Worm (Caenorhabditis elegans) whole organism, L2 larva: ENCODE results near the gene F13A2.5.

ENCODE experiments used
- C34F6.9 ChIP-seq: fragments of 150-350 bp; optimal IDR thresholded peaks from 2 replicates; lab custom pipeline; 2014; ENCODE audit warnings: missing biosample characterization, missing genetic modification characterization
- F13H6.1 ChIP-seq: sonication (generic microtip); optimal IDR thresholded peaks from 2 replicates; lab custom pipeline; 2016; ENCODE audit warnings: missing genetic modification characterization, missing compliant biosample characterization
- R02D3.7 ChIP-seq: fragments of 150-350 bp; optimal IDR thresholded peaks from 2 replicates; lab custom pipeline; 2014; ENCODE audit warnings: missing biosample characterization, missing genetic modification characterization
- Y55F3AM.14 ChIP-seq: fragments of 200-800 bp; sonication (Bioruptor generic); optimal IDR thresholded peaks from 2 replicates; lab custom pipeline; 2018; ENCODE audit warnings: mild to moderate bottlenecking, missing genetic modification characterization, missing compliant biosample characterization
- ZK546.5 ChIP-seq: sonication (generic microtip); optimal IDR thresholded peaks from 2 replicates; lab custom pipeline; 2017; ENCODE audit warnings: missing biosample characterization, missing genetic modification characterization
- aly-2 ChIP-seq: fragments of 150-350 bp; optimal IDR thresholded peaks from 2 replicates; lab custom pipeline; 2014; ENCODE audit warnings: missing biosample characterization, missing genetic modification characterization
- ama-1 ChIP-seq: fragments of 150-350 bp; optimal IDR thresholded peaks from 2 replicates; lab custom pipeline; 2018; ENCODE audit warnings: inconsistent platforms
- blmp-1 ChIP-seq: sonication (generic microtip); optimal IDR thresholded peaks from 2 replicates; lab custom pipeline; 2017; ENCODE audit warnings: missing genetic modification characterization, mild to moderate bottlenecking, missing compliant biosample characterization, antibody characterized with exemption, moderate library complexity; ENCODE audit not compliant: insufficient read depth
- ceh-16 ChIP-seq: fragments of 150-350 bp; optimal IDR thresholded peaks from 2 replicates; lab custom pipeline; 2014; ENCODE audit warnings: missing biosample characterization, missing genetic modification characterization
- crh-2 ChIP-seq: sonication (generic microtip); optimal IDR thresholded peaks from 2 replicates; lab custom pipeline; 2017; ENCODE audit warnings: missing biosample characterization, missing genetic modification characterization
- dmd-4 ChIP-seq: sonication (generic microtip); optimal IDR thresholded peaks from 2 replicates; lab custom pipeline; 2017; ENCODE audit warnings: missing biosample characterization, missing genetic modification characterization
- egl-27 ChIP-seq: sonication (generic microtip); optimal IDR thresholded peaks from 3 replicates; lab custom pipeline; 2017; ENCODE audit warnings: missing biosample characterization, missing genetic modification reagents, missing genetic modification characterization
- elt-3 ChIP-seq: sonication (generic microtip); optimal IDR thresholded peaks from 2 replicates; lab custom pipeline; 2017; ENCODE audit warnings: missing biosample characterization, missing genetic modification characterization
- gmeb-1 ChIP-seq: fragments of 150-350 bp; optimal IDR thresholded peaks from 2 replicates; lab custom pipeline; 2014; ENCODE audit warnings: missing biosample characterization, missing genetic modification characterization
- lin-13 ChIP-seq: fragments of 150-350 bp; optimal IDR thresholded peaks from 2 replicates; lab custom pipeline; 2014; ENCODE audit warnings: missing biosample characterization, missing genetic modification reagents, missing genetic modification characterization
- lin-39 ChIP-seq: fragments of 150-350 bp; optimal IDR thresholded peaks from 2 replicates; lab custom pipeline; 2014; ENCODE audit warnings: missing biosample characterization, missing genetic modification reagents, missing genetic modification characterization
- lsy-2 ChIP-seq, 2 experiments: fragments of 150-350 bp in 1 of 2; sonication (generic microtip) in 1 of 2; optimal IDR thresholded peaks; 2 replicates each; lab custom pipeline; 2014 to 2017; ENCODE audit warnings: missing biosample characterization in 2 of 2, missing genetic modification characterization in 2 of 2
- mab-5 ChIP-seq: fragments of 150-350 bp; optimal IDR thresholded peaks from 2 replicates; lab custom pipeline; 2014; ENCODE audit warnings: missing biosample characterization, missing genetic modification characterization
- mbf-1 ChIP-seq: sonication (generic microtip); optimal IDR thresholded peaks from 2 replicates; lab custom pipeline; 2017; ENCODE audit warnings: missing biosample characterization, missing genetic modification characterization
- nhr-11 ChIP-seq: fragments of 150-350 bp; optimal IDR thresholded peaks from 2 replicates; lab custom pipeline; 2014; ENCODE audit warnings: missing biosample characterization, missing genetic modification characterization
- nhr-21 ChIP-seq: fragments of 150-350 bp; optimal IDR thresholded peaks from 2 replicates; lab custom pipeline; 2014; ENCODE audit warnings: missing biosample characterization, missing genetic modification characterization
- nhr-237 ChIP-seq: fragments of 150-350 bp; optimal IDR thresholded peaks from 2 replicates; lab custom pipeline; 2014; ENCODE audit warnings: missing biosample characterization, missing genetic modification characterization
- nhr-25 ChIP-seq: fragments of 150-350 bp; sonication (generic microtip); optimal IDR thresholded peaks from 3 replicates; lab custom pipeline; 2014; ENCODE audit warnings: missing biosample characterization, missing genetic modification characterization
- nhr-6 ChIP-seq: fragments of 150-350 bp; optimal IDR thresholded peaks from 2 replicates; lab custom pipeline; 2014; ENCODE audit warnings: missing biosample characterization, missing genetic modification characterization
- nhr-77 ChIP-seq: fragments of 150-350 bp; optimal IDR thresholded peaks from 2 replicates; lab custom pipeline; 2014; ENCODE audit warnings: missing biosample characterization, missing genetic modification characterization
- peb-1 ChIP-seq: fragments of 150-350 bp; optimal IDR thresholded peaks from 2 replicates; lab custom pipeline; 2014; ENCODE audit warnings: missing biosample characterization, missing genetic modification characterization
- sem-4 ChIP-seq: fragments of 150-350 bp; optimal IDR thresholded peaks from 2 replicates; lab custom pipeline; 2014; ENCODE audit warnings: missing biosample characterization, missing genetic modification reagents, missing genetic modification characterization
- skn-1 ChIP-seq: sonication (generic microtip); optimal IDR thresholded peaks from 2 replicates; lab custom pipeline; 2017; ENCODE audit warnings: missing biosample characterization, missing genetic modification characterization
- sma-3 ChIP-seq: sonication (generic microtip); optimal IDR thresholded peaks from 2 replicates; lab custom pipeline; 2016; ENCODE audit warnings: missing genetic modification reagents, missing genetic modification characterization, missing compliant biosample characterization
- sma-9 ChIP-seq, 2 experiments: fragments of 150-350 bp in 1 of 2; sonication (generic microtip) in 1 of 2; optimal IDR thresholded peaks; 2 replicates each; lab custom pipeline; 2014 to 2016; ENCODE audit warnings: missing genetic modification characterization in 2 of 2, mild to moderate bottlenecking in 1 of 2, missing biosample characterization in 1 of 2, missing compliant biosample characterization in 1 of 2, missing genetic modification reagents in 1 of 2, moderate library complexity in 1 of 2
- snpc-4 ChIP-seq: fragments of 150-350 bp; optimal IDR thresholded peaks from 2 replicates; lab custom pipeline; 2014; ENCODE audit warnings: missing biosample characterization, missing genetic modification characterization
- unc-39 ChIP-seq: fragments of 150-350 bp; optimal IDR thresholded peaks from 2 replicates; lab custom pipeline; 2014; ENCODE audit warnings: missing biosample characterization, missing genetic modification characterization
- unc-55 ChIP-seq: fragments of 150-350 bp; sonication (generic microtip); optimal IDR thresholded peaks from 3 replicates; lab custom pipeline; 2014; ENCODE audit warnings: missing biosample characterization, missing genetic modification reagents, missing genetic modification characterization
- unc-62 ChIP-seq: fragments of 150-350 bp; optimal IDR thresholded peaks from 2 replicates; lab custom pipeline; 2014; ENCODE audit warnings: missing biosample characterization, missing genetic modification reagents, missing genetic modification characterization
- zag-1 ChIP-seq: fragments of 150-350 bp; optimal IDR thresholded peaks from 2 replicates; lab custom pipeline; 2014; ENCODE audit warnings: missing biosample characterization, missing genetic modification characterization
- ztf-1 ChIP-seq: fragments of 200-800 bp; sonication (Bioruptor generic); conservative IDR thresholded peaks from 2 replicates; pipeline ENCODE4 v1.3.6; 2022; ENCODE audit warnings: missing genetic modification characterization, missing compliant biosample characterization
- ztf-11 ChIP-seq: sonication (generic microtip); optimal IDR thresholded peaks from 2 replicates; lab custom pipeline; 2017; ENCODE audit warnings: missing biosample characterization, missing genetic modification characterization
- ztf-4 ChIP-seq: fragments of 150-350 bp; optimal IDR thresholded peaks from 2 replicates; lab custom pipeline; 2014; ENCODE audit warnings: missing biosample characterization, missing genetic modification characterization

The F13A2.5 gene

ce11 chrV:4418116-4418515 lies 16.4 kb upstream of the F13A2.5 start, which contains the start of gene Y47D7A.6:
Gene Y47D7A.6, minus strand, starts transcription at chrV:4418216.
- no peak for TF ChIP-seq sem-4 (tag; lab: Kevin White, UChicago)
- TF ChIP-seq unc-39: no peak
- TF ChIP-seq Y55F3AM.14 (GFP tag; lab: Kevin White, UChicago): no peak
- TF ChIP-seq sma-9 (GFP tag; optimal IDR thresholded peaks at IDR 0.05; lab: Kevin White, UChicago): no peak
- no peak for TF ChIP-seq sma-9 (tag; optimal IDR thresholded peaks at IDR 0.05; lab: Kevin White, UChicago)
- no peak for TF ChIP-seq ama-1
- TF ChIP-seq nhr-21: no peak
- no peak for TF ChIP-seq nhr-77 (tag; lab: Kevin White, UChicago)
- no peak for TF ChIP-seq ztf-4 (tag; lab: Kevin White, UChicago)
- no peak for TF ChIP-seq crh-2 (tag; lab: Kevin White, UChicago)
- no peak for TF ChIP-seq nhr-6 (tag; lab: Kevin White, UChicago)

ce11 chrV:4416710-4417109 lies 14.9 kb upstream of the F13A2.5 start, which contains the start of gene Y47D7A.18:
Gene Y47D7A.18, minus strand, starts transcription at chrV:4416810.
- TF ChIP-seq ztf-11 (tag; lab: Kevin White, UChicago) (no peak), ztf-1 (no peak), nhr-6 (tag; lab: Kevin White, UChicago) (no peak), lin-13 (no peak), Y55F3AM.14 (GFP tag; lab: Kevin White, UChicago) (no peak), gmeb-1 (tag; lab: Kevin White, UChicago) (no peak), C34F6.9 (tag; lab: Kevin White, UChicago) (no peak), nhr-77 (tag; lab: Kevin White, UChicago) (no peak), snpc-4 (tag; lab: Kevin White, UChicago) (no peak), sma-9 (GFP tag; optimal IDR thresholded peaks at IDR 0.05; lab: Kevin White, UChicago) (no peak), sma-9 (tag; optimal IDR thresholded peaks at IDR 0.05; lab: Kevin White, UChicago) (no peak), nhr-25 (tag; lab: Kevin White, UChicago) (no peak), unc-55 (GFP tag; lab: Kevin White, UChicago) (no peak), ztf-4 (tag; lab: Kevin White, UChicago) (no peak), aly-2 (tag; lab: Kevin White, UChicago) (no peak), skn-1 (tag; lab: Kevin White, UChicago) (no peak), mbf-1 (no peak), crh-2 (tag; lab: Kevin White, UChicago) (no peak), zag-1 (tag; lab: Kevin White, UChicago) (no peak), ama-1 (no peak), nhr-21 (no peak)

ce11 chrV:4414613-4415071 lies 12.9 kb upstream of the F13A2.5 start, which contains the start of gene grl-5:
Gene grl-5, minus strand, starts transcription at chrV:4414663.
- TF ChIP-seq lin-13 (no peak), ZK546.5 (tag; lab: Kevin White, UChicago) (no peak), ceh-16 (tag; lab: Kevin White, UChicago) (no peak), nhr-237 (tag; lab: Kevin White, UChicago) (no peak), unc-55 (GFP tag; lab: Kevin White, UChicago) (no peak), C34F6.9 (tag; lab: Kevin White, UChicago) (no peak), nhr-11 (no peak), lsy-2 (tag; optimal IDR thresholded peaks at IDR 0.05; lab: Kevin White, UChicago) (no peak), snpc-4 (tag; lab: Kevin White, UChicago) (no peak), unc-62 (GFP tag; lab: Kevin White, UChicago) (no peak), F13H6.1 (tag; lab: Kevin White, UChicago) (no peak), gmeb-1 (tag; lab: Kevin White, UChicago) (no peak), nhr-6 (tag; lab: Kevin White, UChicago) (no peak), ztf-4 (tag; lab: Kevin White, UChicago) (no peak), elt-3 (tag; lab: Kevin White, UChicago) (no peak), lin-39 (no peak)

ce11 chrV:4411714-4412113 lies 9.9 kb upstream of the F13A2.5 start, which contains the start of gene Y47D7A.17:
Gene Y47D7A.17, minus strand, starts transcription at chrV:4411814.
- no peak for TF ChIP-seq nhr-77 (tag; lab: Kevin White, UChicago)

- TF ChIP-seq ztf-1 (no peak), nhr-77 (tag; lab: Kevin White, UChicago) (no peak), Y55F3AM.14 (GFP tag; lab: Kevin White, UChicago) (no peak), unc-39 (no peak), dmd-4 (no peak), aly-2 (tag; lab: Kevin White, UChicago) (no peak), egl-27 (tag; lab: Kevin White, UChicago) (no peak), nhr-11 (no peak), sma-3 (no peak), ama-1 (no peak), zag-1 (tag; lab: Kevin White, UChicago) (no peak), unc-55 (GFP tag; lab: Kevin White, UChicago) (no peak), blmp-1 (no peak), peb-1 (tag; lab: Kevin White, UChicago) (no peak), R02D3.7 (tag; lab: Kevin White, UChicago) (no peak), F13H6.1 (tag; lab: Kevin White, UChicago) (no peak), sma-9 (GFP tag; optimal IDR thresholded peaks at IDR 0.05; lab: Kevin White, UChicago) (no peak), sma-9 (tag; optimal IDR thresholded peaks at IDR 0.05; lab: Kevin White, UChicago) (no peak), mab-5 (no peak), mbf-1 (no peak), ztf-4 (tag; lab: Kevin White, UChicago) (no peak)
Measured at ce11 chrV:4410643-4411042, 8.9 kb upstream of the F13A2.5 start, which contains the start of gene Y47D7A.3. Gene Y47D7A.3, plus strand, starts transcription at chrV:4410943.
